Fruit fly (Drosophila melanogaster): ENCODE results near the gene Sfp24F.

Sfp24F gene

DNA sequence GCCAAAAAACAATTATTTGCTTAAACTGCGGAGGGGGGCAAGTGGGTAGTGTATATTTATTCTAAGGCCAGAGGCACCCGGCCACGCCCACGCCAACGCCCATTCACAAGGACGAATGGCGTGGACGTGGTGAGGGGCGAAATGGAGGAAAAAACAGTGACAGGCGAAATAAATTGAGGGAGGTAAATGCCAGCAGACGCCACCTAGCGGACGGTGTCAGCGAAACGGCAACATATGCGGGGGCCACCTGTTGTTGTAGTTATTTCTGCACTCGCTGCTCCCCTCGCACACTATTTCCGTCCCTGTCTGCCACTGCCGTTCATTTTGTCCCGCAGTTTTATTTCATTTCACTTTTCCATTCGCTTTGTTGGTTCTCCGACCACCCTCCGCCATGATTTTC, 23.9 kb downstream of the Sfp24F start (continued):
- TF ChIP-seq ci (GFP tag; IDR thresholded peaks at IDR 0.05) (peak; percentile 52; the same call in 1 of the 3 replicates), Bteb2 (GFP tag; optimal IDR thresholded peaks at IDR 0.05) (no peak), tgo (GFP tag; IDR thresholded peaks at IDR 0.05) (no peak), CG17361 (GFP tag; IDR thresholded peaks at IDR 0.05) (no peak), CG7271 (tag; optimal IDR thresholded peaks at IDR 0.05) (no peak), sens-2 (GFP tag; IDR thresholded peaks at IDR 0.05) (no peak), pfk (GFP tag; optimal IDR thresholded peaks at IDR 0.05) (no peak), tna (GFP tag; IDR thresholded peaks at IDR 0.05; ENCODE audit: partially characterized antibody) (no peak), slbo (GFP tag; IDR thresholded peaks at IDR 0.05) (peak; percentile 27; the same call in 1 of the 2 replicates), CG6272 (GFP tag; IDR thresholded peaks at IDR 0.05) (peak; percentile 38), Dek (tag; optimal IDR thresholded peaks at IDR 0.05) (no peak), wor (GFP tag; IDR thresholded peaks at IDR 0.05) (no peak), tx (GFP tag; optimal IDR thresholded peaks at IDR 0.05) (no peak), sisA (GFP tag; IDR thresholded peaks at IDR 0.05) (0 out of 2 replicates have a peak, but pooled peaks have one; percentile 24), Gug (GFP tag; IDR thresholded peaks at IDR 0.05) (no peak), lola (GFP tag; optimal IDR thresholded peaks at IDR 0.05) (no peak), Antp (GFP tag; optimal IDR thresholded peaks at IDR 0.05) (no peak), Camta (GFP tag; optimal IDR thresholded peaks at IDR 0.05) (no peak), tin (GFP tag; optimal IDR thresholded peaks at IDR 0.05) (peak; percentile 18), CG4707 (GFP tag; optimal IDR thresholded peaks at IDR 0.05) (no peak), Oli (tag; optimal IDR thresholded peaks at IDR 0.05) (no peak), Bgb (GFP tag; IDR thresholded peaks at IDR 0.05; ENCODE audit: partially characterized antibody) (no peak), CG13287 (GFP tag; IDR thresholded peaks at IDR 0.05; ENCODE audit: partially characterized antibody) (no peak), CG8944 (GFP tag; optimal IDR thresholded peaks at IDR 0.05) (no peak), unc-4 (GFP tag; IDR thresholded peaks at IDR 0.05; ENCODE audit: partially characterized antibody) (no peak), CG7556 (GFP tag; optimal IDR thresholded peaks at IDR 0.05) (no peak), Dll (GFP tag; IDR thresholded peaks at IDR 0.05; ENCODE audit: partially characterized antibody) (no peak), lov (optimal IDR thresholded peaks at IDR 0.05) (no peak), lov (GFP tag; IDR thresholded peaks at IDR 0.05) (0 out of 3 replicates have a peak, but pooled peaks have one; percentile 51), Oaz (GFP tag; IDR thresholded peaks at IDR 0.05) (0 out of 2 replicates have a peak, but pooled peaks have one; percentile 27), HLH3B (GFP tag; IDR thresholded peaks at IDR 0.05) (0 out of 2 replicates have a peak, but pooled peaks have one; percentile 15), usp (GFP tag; optimal IDR thresholded peaks at IDR 0.05) (no peak), mld (GFP tag; IDR thresholded peaks at IDR 0.05; ENCODE audit: partially characterized antibody) (no peak), CHES-1-like (GFP tag; optimal IDR thresholded peaks at IDR 0.05) (no peak), Sox100B (GFP tag; optimal IDR thresholded peaks at IDR 0.05) (no peak), B-H2 (GFP tag; optimal IDR thresholded peaks at IDR 0.05) (no peak), H2.0 (GFP tag; IDR thresholded peaks at IDR 0.05) (0 out of 2 replicates have a peak, but pooled peaks have one; percentile 35), Xbp1 (GFP tag; optimal IDR thresholded peaks at IDR 0.05) (peak; percentile 1), Eip74EF (GFP tag; optimal IDR thresholded peaks at IDR 0.05) (no peak), bab2 (GFP tag; optimal IDR thresholded peaks at IDR 0.05) (no peak), hb (GFP tag; IDR thresholded peaks at IDR 0.05; ENCODE audit: partially characterized antibody) (no peak), Neu2 (GFP tag; optimal IDR thresholded peaks at IDR 0.05; ENCODE audit: borderline replicate concordance) (no peak), CG7786 (GFP tag; optimal IDR thresholded peaks at IDR 0.05) (no peak), Hmx (GFP tag; optimal IDR thresholded peaks at IDR 0.05) (no peak), CG8924 (tag; optimal IDR thresholded peaks at IDR 0.05) (no peak), CG31224 (GFP tag; IDR thresholded peaks at IDR 0.05) (no peak), CG11695 (GFP tag; IDR thresholded peaks at IDR 0.05) (no peak), sc (optimal IDR thresholded peaks at IDR 0.05) (no peak), sc (GFP tag; optimal IDR thresholded peaks at IDR 0.05) (no peak), Doc2 (GFP tag; IDR thresholded peaks at IDR 0.05) (no peak), CG2202 (tag; optimal IDR thresholded peaks at IDR 0.05) (no peak)

Measured in whole organism, embryonic.